Fruit fly (Drosophila melanogaster): ENCODE data around the gene del.

del gene

DNA sequence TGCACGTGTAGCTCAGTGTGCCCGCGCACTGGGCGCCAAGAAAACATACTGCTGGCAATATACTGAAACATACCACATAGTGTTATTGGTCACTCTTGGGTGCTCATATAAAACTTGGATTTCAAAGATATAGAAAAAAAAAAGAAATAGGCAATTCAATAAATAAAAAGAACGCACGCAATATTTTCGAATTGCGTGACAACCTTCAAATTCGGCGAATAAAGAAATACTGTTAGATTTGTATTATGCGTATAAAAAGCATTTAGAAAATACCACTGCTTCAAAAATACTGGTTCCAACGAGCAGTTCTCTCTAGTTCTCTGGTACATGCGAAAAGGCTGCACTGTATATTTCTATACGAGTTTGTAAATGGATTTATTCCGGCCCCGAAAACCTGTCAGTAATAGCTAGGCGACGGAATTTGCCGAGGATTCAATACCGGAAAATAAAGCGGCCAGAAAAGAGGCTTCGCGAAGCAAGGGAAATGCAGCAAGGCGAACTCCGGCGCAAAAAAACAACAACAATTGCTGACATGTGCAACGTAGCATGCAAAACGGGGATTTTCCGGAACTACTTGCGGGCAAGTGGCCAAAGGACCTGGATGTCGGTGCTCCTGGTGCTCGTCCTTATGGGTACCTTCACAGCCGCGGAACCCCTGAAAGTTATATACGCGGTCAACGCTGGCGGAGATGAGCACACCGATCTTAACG is 45.8 kb downstream of the del start, which contains the start of gene CG9257 (continued):
- TF ChIP-seq CG4328 (GFP tag; optimal IDR thresholded peaks at IDR 0.05) (no peak), crc (GFP tag; optimal IDR thresholded peaks at IDR 0.05) (no peak), sc (optimal IDR thresholded peaks at IDR 0.05) (no peak), sc (GFP tag; optimal IDR thresholded peaks at IDR 0.05) (no peak), Optix (GFP tag; IDR thresholded peaks at IDR 0.05) (no peak), CG2199 (GFP tag; IDR thresholded peaks at IDR 0.05) (no peak), en (GFP tag; optimal IDR thresholded peaks at IDR 0.05) (no peak), CG8388 (GFP tag; optimal IDR thresholded peaks at IDR 0.05) (peak; percentile 44), org-1 (GFP tag; optimal IDR thresholded peaks at IDR 0.05) (no peak), CG31224 (GFP tag; IDR thresholded peaks at IDR 0.05) (no peak), D19B (GFP tag; optimal IDR thresholded peaks at IDR 0.05) (no peak), Ada2b (GFP tag; IDR thresholded peaks at IDR 0.05) (no peak), Oli (tag; optimal IDR thresholded peaks at IDR 0.05) (no peak), toy (GFP tag; IDR thresholded peaks at IDR 0.05) (no peak), otp (GFP tag; IDR thresholded peaks at IDR 0.05) (no peak), Kr (GFP tag; optimal IDR thresholded peaks at IDR 0.05) (no peak), CG3163 (GFP tag; optimal IDR thresholded peaks at IDR 0.05) (no peak), CG17361 (GFP tag; IDR thresholded peaks at IDR 0.05) (peak; percentile 28; the same call in 1 of the 3 replicates), CG17829 (tag; optimal IDR thresholded peaks at IDR 0.05) (peak; percentile 11), wor (GFP tag; IDR thresholded peaks at IDR 0.05) (no peak), stwl (tag; optimal IDR thresholded peaks at IDR 0.05) (peak; percentile 60), Sox102F (GFP tag; optimal IDR thresholded peaks at IDR 0.05) (no peak), nerfin-1 (tag; optimal IDR thresholded peaks at IDR 0.05) (no peak), E2f2 (GFP tag; IDR thresholded peaks at IDR 0.05) (peak; percentile 62), da (GFP tag; optimal IDR thresholded peaks at IDR 0.05) (no peak), exex (tag; optimal IDR thresholded peaks at IDR 0.05) (no peak), CG30020 (tag; optimal IDR thresholded peaks at IDR 0.05) (peak; percentile 39), GATAe (GFP tag; conservative IDR thresholded peaks at IDR 0.05) (no peak), Mad (GFP tag; optimal IDR thresholded peaks at IDR 0.05) (no peak), Lim3 (GFP tag; IDR thresholded peaks at IDR 0.05) (no peak), Sox100B (GFP tag; optimal IDR thresholded peaks at IDR 0.05) (no peak), seq (GFP tag; IDR thresholded peaks at IDR 0.05) (no peak), CG17359 (tag; optimal IDR thresholded peaks at IDR 0.05) (no peak), prd (optimal IDR thresholded peaks at IDR 0.05) (no peak), prd (GFP tag; IDR thresholded peaks at IDR 0.05) (no peak), her (GFP tag; optimal IDR thresholded peaks at IDR 0.05) (no peak), nmo (GFP tag; optimal IDR thresholded peaks at IDR 0.05) (peak; percentile 45), CG8478 (optimal IDR thresholded peaks at IDR 0.05) (no peak), CG12155 (GFP tag; optimal IDR thresholded peaks at IDR 0.05) (peak; percentile 7), psq (GFP tag; optimal IDR thresholded peaks at IDR 0.05) (no peak), cg (GFP tag; optimal IDR thresholded peaks at IDR 0.05) (no peak), CoRest (tag; optimal IDR thresholded peaks at IDR 0.05) (peak; percentile 20), chinmo (GFP tag; IDR thresholded peaks at IDR 0.05; ENCODE audit: partially characterized antibody) (0 out of 4 replicates have a peak, but pooled peaks have one; percentile 10), zen (tag; optimal IDR thresholded peaks at IDR 0.05) (peak; percentile 18), HLH3B (GFP tag; IDR thresholded peaks at IDR 0.05) (no peak), CG10267 (tag; optimal IDR thresholded peaks at IDR 0.05) (peak; percentile 46), mam (GFP tag; optimal IDR thresholded peaks at IDR 0.05) (no peak), CG32532 (GFP tag; IDR thresholded peaks at IDR 0.05) (no peak), nau (GFP tag; optimal IDR thresholded peaks at IDR 0.05) (no peak), Dref (GFP tag; IDR thresholded peaks at IDR 0.05) (no peak), Fer3 (tag; optimal IDR thresholded peaks at IDR 0.05) (no peak), sug (tag; optimal IDR thresholded peaks at IDR 0.05) (no peak)
